Fruit fly (Drosophila melanogaster) whole organism, embryonic: ENCODE data around the gene ast.

Experiments
- ATbp ChIP-seq: fragments of 200-800 bp; sonication (Bioruptor generic); optimal IDR thresholded peaks from 2 replicates; lab custom pipeline; 2017; ENCODE audit warnings: missing biosample characterization, mild to moderate bottlenecking, missing genetic modification characterization, missing genetic modification reagents
- Antp ChIP-seq: fragments of 200-800 bp; sonication (Bioruptor generic); optimal IDR thresholded peaks from 3 replicates; lab custom pipeline; 2016; ENCODE audit warnings: missing biosample characterization, missing genetic modification characterization
- CG11695 ChIP-seq: fragments of 200-800 bp; sonication (Bioruptor generic); IDR thresholded peaks from 3 replicates; pipeline ENCODE4 v1.3.6; 2022; ENCODE audit warnings: missing biosample characterization, missing genetic modification characterization
- CG15696 ChIP-seq: fragments of 200-800 bp; sonication (Bioruptor generic); optimal IDR thresholded peaks from 2 replicates; lab custom pipeline; 2019; ENCODE audit warnings: missing biosample characterization, mild to moderate bottlenecking, missing genetic modification characterization, moderate library complexity
- CG17328 ChIP-seq: fragments of 200-800 bp; sonication (Bioruptor generic); IDR thresholded peaks from 2 replicates; pipeline ENCODE4 v1.3.6; 2022; ENCODE audit warnings: missing biosample characterization, missing genetic modification characterization
- CG17361 ChIP-seq: fragments of 200-800 bp; sonication (Bioruptor generic); IDR thresholded peaks from 3 replicates; pipeline ENCODE4 v1.3.6; 2022; ENCODE audit warnings: missing biosample characterization, missing genetic modification characterization
- CG17829 ChIP-seq: fragments of 200-800 bp; optimal IDR thresholded peaks from 2 replicates; lab custom pipeline; 2019; ENCODE audit warnings: missing biosample characterization, mild to moderate bottlenecking, missing genetic modification characterization, moderate library complexity
- CG18476 ChIP-seq: fragments of 200-800 bp; sonication (Bioruptor generic); optimal IDR thresholded peaks from 2 replicates; lab custom pipeline; 2016; ENCODE audit warnings: missing biosample characterization, mild to moderate bottlenecking, missing genetic modification characterization
- CG2678 ChIP-seq: fragments of 200-800 bp; sonication (Bioruptor generic); optimal IDR thresholded peaks from 3 replicates; lab custom pipeline; 2019; ENCODE audit warnings: missing biosample characterization, mild to moderate bottlenecking, missing genetic modification characterization, moderate library complexity
- CG2875 ChIP-seq: fragments of 200-800 bp; sonication (Bioruptor generic); optimal IDR thresholded peaks from 2 replicates; lab custom pipeline; 2017; ENCODE audit warnings: missing biosample characterization, mild to moderate bottlenecking, missing genetic modification characterization, missing genetic modification reagents
- CG30020 ChIP-seq: fragments of 200-800 bp; optimal IDR thresholded peaks from 2 replicates; lab custom pipeline; 2019; ENCODE audit warnings: missing biosample characterization, mild to moderate bottlenecking, missing genetic modification characterization, moderate library complexity
- CG30403 ChIP-seq: fragments of 200-800 bp; sonication (Bioruptor generic); optimal IDR thresholded peaks from 3 replicates; lab custom pipeline; 2016; ENCODE audit warnings: missing biosample characterization, missing genetic modification characterization
- CG32772 ChIP-seq: fragments of 200-800 bp; sonication (Bioruptor generic); IDR thresholded peaks from 2 replicates; pipeline ENCODE4 v1.3.6; 2022; ENCODE audit warnings: missing biosample characterization, missing genetic modification characterization
- CG3281 ChIP-seq: fragments of 200-800 bp; sonication (Bioruptor generic); optimal IDR thresholded peaks from 3 replicates; lab custom pipeline; 2017; ENCODE audit warnings: missing biosample characterization, mild to moderate bottlenecking, missing genetic modification characterization
- CG3838 ChIP-seq: fragments of 200-800 bp; sonication (Bioruptor generic); optimal IDR thresholded peaks from 3 replicates; lab custom pipeline; 2016; ENCODE audit warnings: missing biosample characterization, missing genetic modification characterization
- CG43689 ChIP-seq: fragments of 200-800 bp; sonication (Bioruptor generic); IDR thresholded peaks from 2 replicates; pipeline ENCODE4 v1.3.6; 2022; ENCODE audit warnings: missing biosample characterization, missing genetic modification characterization
- CG4730 ChIP-seq: fragments of 200-800 bp; sonication (Bioruptor generic); IDR thresholded peaks from 2 replicates; pipeline ENCODE4 v1.3.6; 2022; ENCODE audit warnings: missing biosample characterization, missing genetic modification characterization
- CG6813 ChIP-seq: fragments of 200-800 bp; sonication (Bioruptor generic); optimal IDR thresholded peaks from 2 replicates; lab custom pipeline; 2017; ENCODE audit warnings: missing biosample characterization, missing genetic modification characterization, mild to moderate bottlenecking, moderate library complexity, missing genetic modification reagents
- CG7556 ChIP-seq: fragments of 200-800 bp; sonication (Bioruptor generic); optimal IDR thresholded peaks from 2 replicates; lab custom pipeline; 2017; ENCODE audit warnings: missing biosample characterization, mild to moderate bottlenecking, missing genetic modification characterization
- CG8281 ChIP-seq: fragments of 200-800 bp; sonication (Bioruptor generic); optimal IDR thresholded peaks from 2 replicates; lab custom pipeline; 2018; ENCODE audit warnings: missing biosample characterization, mild to moderate bottlenecking, missing genetic modification characterization, moderate library complexity
- CG8388 ChIP-seq: fragments of 200-800 bp; sonication (Bioruptor generic); optimal IDR thresholded peaks from 2 replicates; lab custom pipeline; 2019; ENCODE audit warnings: missing biosample characterization, mild to moderate bottlenecking, missing genetic modification characterization, moderate library complexity
- CG8765 ChIP-seq: fragments of 200-800 bp; sonication (Bioruptor generic); IDR thresholded peaks from 2 replicates; pipeline ENCODE4 v1.3.6; 2022; ENCODE audit warnings: missing biosample characterization, missing genetic modification characterization
- CG9727 ChIP-seq: fragments of 200-800 bp; sonication (Bioruptor generic); optimal IDR thresholded peaks from 3 replicates; lab custom pipeline; 2017; ENCODE audit warnings: missing biosample characterization, mild to moderate bottlenecking, missing genetic modification characterization
- CG9932 ChIP-seq: fragments of 200-800 bp; sonication (Bioruptor generic); IDR thresholded peaks from 2 replicates; pipeline ENCODE4 v1.3.6; 2022; ENCODE audit warnings: missing biosample characterization, missing genetic modification characterization
- CkIIα-i1 ChIP-seq: fragments of 200-800 bp; sonication (Bioruptor generic); IDR thresholded peaks from 2 replicates; pipeline ENCODE4 v1.3.6; 2022; ENCODE audit warnings: missing biosample characterization, missing genetic modification characterization
- D ChIP-seq, 2 experiments: fragments of 200-800 bp in 1 of 2; fragments of >200 bp in 1 of 2; sonication (Bioruptor generic) in 1 of 2; optimal IDR thresholded peaks; 2 replicates in 1 of 2; 3 replicates in 1 of 2; lab custom pipeline; 2017; ENCODE audit warnings: mild to moderate bottlenecking in 1 of 2, missing biosample characterization in 1 of 2, missing genetic modification characterization in 1 of 2, missing genetic modification reagents in 1 of 2
- Dbx ChIP-seq: fragments of 200-800 bp; sonication (Bioruptor generic); IDR thresholded peaks from 3 replicates; pipeline ENCODE4 v1.3.6; 2022; ENCODE audit warnings: missing biosample characterization, missing genetic modification characterization
- Dip3 ChIP-seq: fragments of 200-800 bp; sonication (Bioruptor generic); optimal IDR thresholded peaks from 3 replicates; lab custom pipeline; 2016; ENCODE audit warnings: missing biosample characterization, missing genetic modification characterization
- Dp ChIP-seq: fragments of 200-800 bp; sonication (Bioruptor generic); optimal IDR thresholded peaks from 2 replicates; lab custom pipeline; 2018; ENCODE audit warnings: missing biosample characterization, mild to moderate bottlenecking, missing genetic modification characterization, moderate library complexity
- HLH3B ChIP-seq: fragments of 200-800 bp; sonication (Bioruptor generic); IDR thresholded peaks from 2 replicates; pipeline ENCODE4 v1.3.6; 2022; ENCODE audit warnings: missing biosample characterization, missing genetic modification characterization
- HLH54F ChIP-seq: fragments of 200-800 bp; sonication (Bioruptor generic); optimal IDR thresholded peaks from 3 replicates; lab custom pipeline; 2016; ENCODE audit warnings: missing biosample characterization, missing genetic modification characterization
- Hey ChIP-seq: fragments of 200-800 bp; sonication (Bioruptor generic); optimal IDR thresholded peaks from 3 replicates; lab custom pipeline; 2018; ENCODE audit warnings: missing biosample characterization, mild to moderate bottlenecking, missing genetic modification characterization
- MESR4 ChIP-seq: fragments of 200-800 bp; sonication (Bioruptor generic); optimal IDR thresholded peaks from 2 replicates; lab custom pipeline; 2018; ENCODE audit warnings: missing biosample characterization, mild to moderate bottlenecking, missing genetic modification characterization, moderate library complexity
- Mrtf ChIP-seq: fragments of 200-800 bp; sonication (Bioruptor generic); IDR thresholded peaks from 3 replicates; pipeline ENCODE4 v1.3.6; 2022; ENCODE audit warnings: missing biosample characterization, missing genetic modification characterization
- NC2α ChIP-seq: fragments of 200-800 bp; sonication (Bioruptor generic); optimal IDR thresholded peaks from 2 replicates; lab custom pipeline; 2016; ENCODE audit warnings: missing biosample characterization, missing genetic modification characterization
- Nf-YA ChIP-seq: fragments of 200-800 bp; sonication (Bioruptor generic); IDR thresholded peaks from 2 replicates; pipeline ENCODE4 v1.3.6; 2022; ENCODE audit warnings: missing biosample characterization, missing genetic modification characterization
- Oaz ChIP-seq: fragments of 200-800 bp; sonication (Bioruptor generic); IDR thresholded peaks from 2 replicates; pipeline ENCODE4 v1.3.6; 2022; ENCODE audit warnings: missing biosample characterization, missing genetic modification characterization
- Spps ChIP-seq: fragments of 200-800 bp; sonication (Bioruptor generic); optimal IDR thresholded peaks from 2 replicates; lab custom pipeline; 2018; ENCODE audit warnings: missing biosample characterization, mild to moderate bottlenecking, missing genetic modification characterization
- ewg ChIP-seq: fragments of 200-800 bp; sonication (Bioruptor generic); optimal IDR thresholded peaks from 3 replicates; lab custom pipeline; 2017; ENCODE audit warnings: mild to moderate bottlenecking, missing biosample characterization, missing genetic modification reagents, missing genetic modification characterization
- gem ChIP-seq: fragments of 200-800 bp; sonication (Bioruptor generic); optimal IDR thresholded peaks from 2 replicates; lab custom pipeline; 2019; ENCODE audit warnings: missing biosample characterization, mild to moderate bottlenecking, missing genetic modification characterization, moderate library complexity
- gfzf ChIP-seq: fragments of 200-800 bp; sonication (Bioruptor generic); optimal IDR thresholded peaks from 2 replicates; lab custom pipeline; 2016; ENCODE audit warnings: missing biosample characterization, mild to moderate bottlenecking, missing genetic modification characterization, moderate library complexity
- hkb ChIP-seq, 2 experiments: fragments of 200-800 bp in 1 of 2; fragments of >200 bp in 1 of 2; sonication (Bioruptor generic) in 1 of 2; IDR thresholded peaks in 1 of 2; optimal IDR thresholded peaks in 1 of 2; 2 replicates each; pipeline versions ENCODE4 v1.3.6 to Lab custom; 2017 to 2022; ENCODE audit warnings: missing biosample characterization in 1 of 2, missing genetic modification characterization in 1 of 2
- pnt ChIP-seq: fragments of 200-800 bp; sonication (Bioruptor generic); optimal IDR thresholded peaks from 3 replicates; lab custom pipeline; 2016; ENCODE audit warnings: missing biosample characterization, missing genetic modification characterization
- prd ChIP-seq, 3 experiments: fragments of >200 bp in 2 of 3; fragments of 200-800 bp in 1 of 3; sonication (Bioruptor generic) in 1 of 3; optimal IDR thresholded peaks in 2 of 3; IDR thresholded peaks in 1 of 3; 2 replicates in 2 of 3; 3 replicates in 1 of 3; pipeline versions ENCODE4 v1.3.6 to Lab custom; 2017 to 2022; ENCODE audit warnings: missing biosample characterization in 1 of 3, missing genetic modification characterization in 1 of 3
- ro ChIP-seq: fragments of 200-800 bp; sonication (Bioruptor generic); IDR thresholded peaks from 2 replicates; pipeline ENCODE4 v1.3.6; 2022; ENCODE audit warnings: missing biosample characterization, missing genetic modification characterization
- row ChIP-seq: fragments of 200-800 bp; sonication (Bioruptor generic); IDR thresholded peaks from 3 replicates; pipeline ENCODE4 v1.3.6; 2022; ENCODE audit warnings: missing biosample characterization, missing genetic modification characterization
- schlank ChIP-seq: fragments of 200-800 bp; sonication (Bioruptor generic); optimal IDR thresholded peaks from 2 replicates; lab custom pipeline; 2018; ENCODE audit warnings: missing biosample characterization, mild to moderate bottlenecking, missing genetic modification characterization
- sd ChIP-seq: fragments of 200-800 bp; sonication (Bioruptor generic); optimal IDR thresholded peaks from 3 replicates; lab custom pipeline; 2018; ENCODE audit warnings: missing biosample characterization, mild to moderate bottlenecking, missing genetic modification characterization, moderate library complexity
- sens ChIP-seq: fragments of 200-800 bp; sonication (Bioruptor generic); peaks from one replicate; lab custom pipeline; 2016; ENCODE audit warnings: missing biosample characterization, missing genetic modification characterization
- zf30C ChIP-seq: fragments of 200-800 bp; sonication (Bioruptor generic); optimal IDR thresholded peaks from 3 replicates; lab custom pipeline; 2018; ENCODE audit warnings: missing biosample characterization, mild to moderate bottlenecking, missing genetic modification characterization

The ast gene

DNA sequence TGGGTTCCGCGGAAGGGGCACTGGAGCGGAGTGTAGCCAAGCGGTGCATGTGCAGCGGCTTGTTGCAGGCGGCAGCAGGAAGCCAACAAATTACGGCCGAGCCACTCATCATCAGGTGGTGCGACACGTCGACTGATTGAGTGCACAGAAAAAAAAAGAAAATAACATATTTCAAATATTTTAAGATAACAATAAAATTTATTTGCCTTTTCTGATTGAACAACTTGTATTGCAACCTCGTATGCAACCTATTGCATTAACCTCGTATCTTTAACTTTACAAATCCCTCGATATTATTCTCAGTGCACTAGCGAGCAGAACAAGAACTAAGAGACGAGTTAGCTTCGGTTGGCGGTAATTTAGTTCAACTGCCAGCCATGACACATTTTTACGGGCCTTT, 7.4 kb upstream of the ast start (continued):
- TF ChIP-seq CG8388 (peak; percentile 55), pnt (no peak), ATbp (GFP tag; lab: Kevin White, UChicago) (peak; percentile 16), NC2α (no peak), CG18476 (GFP tag; lab: Kevin White, UChicago) (peak; percentile 13), CG9932 (GFP tag; lab: Robert Waterston, UW) (no peak), CG11695 (GFP tag; lab: Robert Waterston, UW) (peak; percentile 47; the same call in 1 of the 3 replicates), CG3838 (GFP tag; lab: Kevin White, UChicago) (no peak), CG6813 (GFP tag; lab: Kevin White, UChicago) (peak; percentile 4), CG17328 (GFP tag; lab: Robert Waterston, UW) (peak; percentile 51), CG15696 (tag; lab: Kevin White, UChicago) (peak; percentile 37), ewg (GFP tag; lab: Kevin White, UChicago) (no peak), sd (tag; lab: Kevin White, UChicago) (no peak), Spps (tag; lab: Kevin White, UChicago) (peak; percentile 22), CG17361 (0 out of 3 replicates have a peak, but pooled peaks have one; percentile 18), Nf-YA (GFP tag; lab: Robert Waterston, UW) (no peak), CG3281 (no peak), CG2678 (tag; lab: Kevin White, UChicago) (peak; percentile 32), HLH54F (no peak), CG8765 (GFP tag; lab: Robert Waterston, UW) (peak; percentile 51), prd (optimal IDR thresholded peaks at IDR 0.05; lab: Kevin White, UChicago) (no peak), prd (GFP tag; IDR thresholded peaks at IDR 0.05; lab: Robert Waterston, UW) (peak; percentile 73; the same call in 2 of the 3 replicates), row (GFP tag; lab: Robert Waterston, UW) (peak; percentile 37; the same call in 2 of the 3 replicates), CG2875 (peak; percentile 34), CG7556 (GFP tag; lab: Kevin White, UChicago) (peak; percentile 12), CG8281 (tag; lab: Kevin White, UChicago) (no peak), Dp (GFP tag; lab: Kevin White, UChicago) (no peak), CkIIα-i1 (no peak), CG32772 (peak; percentile 41; the same call in 1 of the 2 replicates), HLH3B (GFP tag; lab: Robert Waterston, UW) (peak; percentile 38; the same call in 1 of the 2 replicates), zf30C (no peak), Oaz (GFP tag; lab: Robert Waterston, UW) (no peak), Antp (no peak), CG30020 (tag; lab: Kevin White, UChicago) (no peak), CG30403 (peak; percentile 23), CG17829 (tag; lab: Kevin White, UChicago) (peak; percentile 48), Dbx (GFP tag; lab: Robert Waterston, UW) (no peak), MESR4 (no peak), CG43689 (GFP tag; lab: Robert Waterston, UW) (no peak), gfzf (GFP tag; lab: Kevin White, UChicago) (no peak), D (optimal IDR thresholded peaks at IDR 0.05; lab: Kevin White, UChicago) (no peak), D (GFP tag; optimal IDR thresholded peaks at IDR 0.05; lab: Kevin White, UChicago) (peak; percentile 4), CG4730 (no peak), CG9727 (peak; percentile 45), gem (tag; lab: Kevin White, UChicago) (peak; percentile 65), Hey (tag; lab: Kevin White, UChicago) (no peak), Mrtf (GFP tag; lab: Robert Waterston, UW) (no peak), Dip3 (GFP tag; lab: Kevin White, UChicago) (no peak), sens (no peak), schlank (tag; lab: Kevin White, UChicago) (no peak), hkb (optimal IDR thresholded peaks at IDR 0.05; lab: Kevin White, UChicago) (no peak), hkb (GFP tag; IDR thresholded peaks at IDR 0.05; lab: Robert Waterston, UW) (peak; percentile 23; the same call in 1 of the 2 replicates), ro (GFP tag; lab: Robert Waterston, UW) (no peak)
